Worm (Caenorhabditis elegans) whole organism, L2 larva: ENCODE measurements around the gene R13D11.4.
A peak's percentile ranks its signal among the peaks of the same experiment; 100 is the strongest.

Experiments
- F13H6.1 ChIP-seq: sonication (generic microtip); optimal IDR thresholded peaks from 2 replicates; lab custom pipeline; 2016; ENCODE audit warnings: missing genetic modification characterization, missing compliant biosample characterization
- R02D3.7 ChIP-seq: fragments of 150-350 bp; optimal IDR thresholded peaks from 2 replicates; lab custom pipeline; 2014; ENCODE audit warnings: missing biosample characterization, missing genetic modification characterization
- aly-2 ChIP-seq: fragments of 150-350 bp; optimal IDR thresholded peaks from 2 replicates; lab custom pipeline; 2014; ENCODE audit warnings: missing biosample characterization, missing genetic modification characterization
- ama-1 ChIP-seq: fragments of 150-350 bp; optimal IDR thresholded peaks from 2 replicates; lab custom pipeline; 2018; ENCODE audit warnings: inconsistent platforms
- blmp-1 ChIP-seq: sonication (generic microtip); optimal IDR thresholded peaks from 2 replicates; lab custom pipeline; 2017; ENCODE audit warnings: missing genetic modification characterization, mild to moderate bottlenecking, missing compliant biosample characterization, antibody characterized with exemption, moderate library complexity; ENCODE audit not compliant: insufficient read depth
- ceh-16 ChIP-seq: fragments of 150-350 bp; optimal IDR thresholded peaks from 2 replicates; lab custom pipeline; 2014; ENCODE audit warnings: missing biosample characterization, missing genetic modification characterization
- ceh-82 ChIP-seq: fragments of 150-350 bp; optimal IDR thresholded peaks from 2 replicates; lab custom pipeline; 2014; ENCODE audit warnings: missing biosample characterization, missing genetic modification characterization
- crh-2 ChIP-seq: sonication (generic microtip); optimal IDR thresholded peaks from 2 replicates; lab custom pipeline; 2017; ENCODE audit warnings: missing biosample characterization, missing genetic modification characterization
- dmd-4 ChIP-seq: sonication (generic microtip); optimal IDR thresholded peaks from 2 replicates; lab custom pipeline; 2017; ENCODE audit warnings: missing biosample characterization, missing genetic modification characterization
- egl-27 ChIP-seq: sonication (generic microtip); optimal IDR thresholded peaks from 3 replicates; lab custom pipeline; 2017; ENCODE audit warnings: missing biosample characterization, missing genetic modification reagents, missing genetic modification characterization
- fos-1 ChIP-seq: fragments of 150-350 bp; optimal IDR thresholded peaks from 2 replicates; lab custom pipeline; 2014; ENCODE audit warnings: missing biosample characterization, missing genetic modification characterization
- gmeb-1 ChIP-seq: fragments of 150-350 bp; optimal IDR thresholded peaks from 2 replicates; lab custom pipeline; 2014; ENCODE audit warnings: missing biosample characterization, missing genetic modification characterization
- lin-11 ChIP-seq: fragments of 150-350 bp; sonication (generic microtip); optimal IDR thresholded peaks from 2 replicates; lab custom pipeline; 2014; ENCODE audit warnings: missing biosample characterization, missing genetic modification characterization, inconsistent platforms, mixed read lengths
- lsy-2 ChIP-seq, 2 experiments: fragments of 150-350 bp in 1 of 2; sonication (generic microtip) in 1 of 2; optimal IDR thresholded peaks; 2 replicates each; lab custom pipeline; 2014 to 2017; ENCODE audit warnings: missing biosample characterization in 2 of 2, missing genetic modification characterization in 2 of 2
- mab-5 ChIP-seq: fragments of 150-350 bp; optimal IDR thresholded peaks from 2 replicates; lab custom pipeline; 2014; ENCODE audit warnings: missing biosample characterization, missing genetic modification characterization
- mbf-1 ChIP-seq: sonication (generic microtip); optimal IDR thresholded peaks from 2 replicates; lab custom pipeline; 2017; ENCODE audit warnings: missing biosample characterization, missing genetic modification characterization
- mdl-1 ChIP-seq, 2 experiments: fragments of 150-350 bp in 1 of 2; sonication (generic microtip) in 1 of 2; optimal IDR thresholded peaks; 2 replicates each; lab custom pipeline; 2017; ENCODE audit warnings: missing biosample characterization in 2 of 2, missing genetic modification characterization in 2 of 2
- nhr-10 ChIP-seq: sonication (generic microtip); optimal IDR thresholded peaks from 2 replicates; lab custom pipeline; 2017; ENCODE audit warnings: missing biosample characterization, missing genetic modification characterization
- nhr-12 ChIP-seq: fragments of 150-350 bp; optimal IDR thresholded peaks from 2 replicates; lab custom pipeline; 2014; ENCODE audit warnings: missing biosample characterization, missing genetic modification characterization
- nhr-129 ChIP-seq: fragments of 150-350 bp; optimal IDR thresholded peaks from 2 replicates; lab custom pipeline; 2014; ENCODE audit warnings: missing biosample characterization, missing genetic modification characterization
- nhr-21 ChIP-seq: fragments of 150-350 bp; optimal IDR thresholded peaks from 2 replicates; lab custom pipeline; 2014; ENCODE audit warnings: missing biosample characterization, missing genetic modification characterization
- nhr-23 ChIP-seq: fragments of 150-350 bp; optimal IDR thresholded peaks from 2 replicates; lab custom pipeline; 2014; ENCODE audit warnings: missing biosample characterization, missing genetic modification reagents, missing genetic modification characterization
- nhr-237 ChIP-seq: fragments of 150-350 bp; optimal IDR thresholded peaks from 2 replicates; lab custom pipeline; 2014; ENCODE audit warnings: missing biosample characterization, missing genetic modification characterization
- nhr-25 ChIP-seq: fragments of 150-350 bp; sonication (generic microtip); optimal IDR thresholded peaks from 3 replicates; lab custom pipeline; 2014; ENCODE audit warnings: missing biosample characterization, missing genetic modification characterization
- nhr-6 ChIP-seq: fragments of 150-350 bp; optimal IDR thresholded peaks from 2 replicates; lab custom pipeline; 2014; ENCODE audit warnings: missing biosample characterization, missing genetic modification characterization
- nhr-77 ChIP-seq: fragments of 150-350 bp; optimal IDR thresholded peaks from 2 replicates; lab custom pipeline; 2014; ENCODE audit warnings: missing biosample characterization, missing genetic modification characterization
- sem-4 ChIP-seq: fragments of 150-350 bp; optimal IDR thresholded peaks from 2 replicates; lab custom pipeline; 2014; ENCODE audit warnings: missing biosample characterization, missing genetic modification reagents, missing genetic modification characterization
- sma-3 ChIP-seq: sonication (generic microtip); optimal IDR thresholded peaks from 2 replicates; lab custom pipeline; 2016; ENCODE audit warnings: missing genetic modification reagents, missing genetic modification characterization, missing compliant biosample characterization
- sma-9 ChIP-seq, 2 experiments: fragments of 150-350 bp in 1 of 2; sonication (generic microtip) in 1 of 2; optimal IDR thresholded peaks; 2 replicates each; lab custom pipeline; 2014 to 2016; ENCODE audit warnings: missing genetic modification characterization in 2 of 2, mild to moderate bottlenecking in 1 of 2, missing biosample characterization in 1 of 2, missing compliant biosample characterization in 1 of 2, missing genetic modification reagents in 1 of 2, moderate library complexity in 1 of 2
- unc-39 ChIP-seq: fragments of 150-350 bp; optimal IDR thresholded peaks from 2 replicates; lab custom pipeline; 2014; ENCODE audit warnings: missing biosample characterization, missing genetic modification characterization
- unc-62 ChIP-seq: fragments of 150-350 bp; optimal IDR thresholded peaks from 2 replicates; lab custom pipeline; 2014; ENCODE audit warnings: missing biosample characterization, missing genetic modification reagents, missing genetic modification characterization
- zag-1 ChIP-seq: fragments of 150-350 bp; optimal IDR thresholded peaks from 2 replicates; lab custom pipeline; 2014; ENCODE audit warnings: missing biosample characterization, missing genetic modification characterization
- ztf-1 ChIP-seq: fragments of 200-800 bp; sonication (Bioruptor generic); conservative IDR thresholded peaks from 2 replicates; pipeline ENCODE4 v1.3.6; 2022; ENCODE audit warnings: missing genetic modification characterization, missing compliant biosample characterization

The R13D11.4 gene

DNA sequence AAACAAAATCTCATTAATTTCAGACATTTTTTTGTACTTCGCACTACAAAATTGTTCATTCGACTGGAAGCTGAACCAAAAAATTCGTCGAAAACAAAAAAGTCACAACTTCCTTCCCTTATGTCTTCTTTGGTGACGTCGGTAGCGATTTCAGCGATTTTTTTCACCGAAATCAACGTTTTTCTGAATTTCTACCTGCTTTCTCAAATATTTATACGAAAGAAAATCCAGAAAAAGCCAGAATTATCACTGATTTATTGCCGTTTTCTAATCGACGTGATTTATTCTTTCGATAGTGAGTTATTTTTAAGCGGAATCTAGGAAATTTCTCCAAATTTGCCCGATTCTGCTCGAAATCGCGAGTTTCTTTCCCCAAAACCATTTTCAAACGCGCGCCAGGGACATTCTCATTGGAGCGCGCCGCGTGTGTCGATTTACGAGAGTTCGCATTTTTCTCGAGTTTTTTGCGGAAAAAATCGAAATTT is 35.7 kb upstream of the R13D11.4 start, which contains the start of gene srbc-58 (continued):
- TF ChIP-seq nhr-25 (tag; lab: Kevin White, UChicago): no peak
- peak; percentile 70 for TF ChIP-seq ama-1
- TF ChIP-seq mbf-1 (tag; lab: Kevin White, UChicago): no peak
- no peak for TF ChIP-seq sem-4 (tag; lab: Kevin White, UChicago)
- TF ChIP-seq nhr-10 (tag; lab: Kevin White, UChicago): no peak
- TF ChIP-seq nhr-21 (tag; lab: Kevin White, UChicago): no peak
- TF ChIP-seq egl-27 (tag; lab: Kevin White, UChicago): no peak
- TF ChIP-seq blmp-1: no peak
- TF ChIP-seq unc-39 (tag; lab: Kevin White, UChicago): no peak
- no peak for TF ChIP-seq nhr-237 (tag; lab: Kevin White, UChicago)
- TF ChIP-seq dmd-4: no peak
- no peak for TF ChIP-seq nhr-77
- TF ChIP-seq crh-2 (tag; lab: Kevin White, UChicago): peak; percentile 27
- no peak for TF ChIP-seq aly-2
- TF ChIP-seq mdl-1 (tag; optimal IDR thresholded peaks at IDR 0.05; lab: Kevin White, UChicago): no peak
- TF ChIP-seq nhr-6 (tag; lab: Kevin White, UChicago): no peak

DNA sequence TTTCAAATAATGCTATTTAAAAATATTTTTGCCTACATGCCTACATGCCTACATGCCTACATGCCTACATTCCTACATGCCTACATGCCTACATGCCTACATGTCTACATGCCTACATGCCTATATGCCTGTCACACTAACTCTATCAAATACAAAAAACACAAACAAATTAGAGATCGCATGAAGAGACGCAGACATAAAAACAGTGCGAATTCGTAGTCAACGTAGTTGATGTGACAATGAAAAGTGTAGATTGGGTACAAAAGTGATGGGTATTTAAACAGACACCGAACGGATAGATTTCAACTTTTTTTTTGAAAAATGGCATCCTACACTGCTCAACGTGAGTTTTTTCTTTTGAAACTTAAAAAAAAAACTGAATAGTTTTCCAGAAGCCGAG is 33.3 kb upstream of the R13D11.4 start, which contains the start of gene R09E12.9:
TSS of gene R09E12.9 (plus strand) at position 316 of the 400 bp plus-strand sequence.
- TF ChIP-seq nhr-25 (tag; lab: Kevin White, UChicago) (peak; percentile 10), nhr-21 (tag; lab: Kevin White, UChicago) (peak; percentile 24), ceh-82 (tag; lab: Kevin White, UChicago) (no peak), mab-5 (no peak), sma-9 (GFP tag; optimal IDR thresholded peaks at IDR 0.05; lab: Kevin White, UChicago) (no peak), sma-9 (tag; optimal IDR thresholded peaks at IDR 0.05; lab: Kevin White, UChicago) (no peak), nhr-23 (tag; lab: Kevin White, UChicago) (no peak), aly-2 (no peak), lin-11 (tag; lab: Kevin White, UChicago) (no peak), lsy-2 (tag; optimal IDR thresholded peaks at IDR 0.05; lab: Kevin White, UChicago) (peak in 1 of 2 experiments; percentile 26), zag-1 (no peak), mbf-1 (tag; lab: Kevin White, UChicago) (no peak), F13H6.1 (no peak), ceh-16 (tag; lab: Kevin White, UChicago) (no peak), R02D3.7 (no peak), nhr-237 (tag; lab: Kevin White, UChicago) (peak; percentile 15), sma-3 (GFP tag; lab: Kevin White, UChicago) (peak; percentile 0), nhr-77 (peak; percentile 95)

DNA sequence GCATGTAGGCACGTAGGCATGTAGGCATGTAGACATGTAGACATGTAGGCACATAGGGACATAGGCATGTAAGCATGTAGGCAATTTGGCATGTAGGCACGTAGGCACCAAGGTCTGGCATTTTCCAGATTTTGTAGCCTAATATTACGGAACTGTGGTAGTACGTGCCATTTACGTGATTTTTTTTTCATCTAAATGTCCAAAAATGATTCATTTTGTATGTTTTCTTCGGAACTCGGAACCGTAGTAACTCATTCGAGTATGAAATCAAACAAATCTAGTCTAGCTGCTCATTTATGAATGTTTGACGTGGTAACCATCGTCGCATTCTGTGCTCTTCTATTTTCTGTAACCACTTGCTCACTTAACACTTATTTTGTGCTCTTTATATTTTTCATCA is 32.3 kb upstream of the R13D11.4 start, which contains the start of gene srbc-59:
TSS of gene srbc-59 (plus strand) at position 301 of the 400 bp plus-strand sequence.
- TF ChIP-seq fos-1: no peak
- TF ChIP-seq egl-27 (tag; lab: Kevin White, UChicago): no peak
- no peak for TF ChIP-seq ceh-16 (tag; lab: Kevin White, UChicago)
- TF ChIP-seq F13H6.1: no peak
- TF ChIP-seq nhr-23 (tag; lab: Kevin White, UChicago): no peak
- TF ChIP-seq R02D3.7: no peak
- TF ChIP-seq nhr-129: no peak
- no peak for TF ChIP-seq zag-1
- no peak for TF ChIP-seq nhr-77
- TF ChIP-seq gmeb-1 (tag; lab: Kevin White, UChicago): no peak
- no peak for TF ChIP-seq unc-62
- no peak for TF ChIP-seq ztf-1 (GFP tag; lab: Robert Waterston, UW)
- TF ChIP-seq lsy-2 (tag; optimal IDR thresholded peaks at IDR 0.05; lab: Kevin White, UChicago): no peak
- TF ChIP-seq dmd-4: no peak
- no peak for TF ChIP-seq mbf-1 (tag; lab: Kevin White, UChicago)

DNA sequence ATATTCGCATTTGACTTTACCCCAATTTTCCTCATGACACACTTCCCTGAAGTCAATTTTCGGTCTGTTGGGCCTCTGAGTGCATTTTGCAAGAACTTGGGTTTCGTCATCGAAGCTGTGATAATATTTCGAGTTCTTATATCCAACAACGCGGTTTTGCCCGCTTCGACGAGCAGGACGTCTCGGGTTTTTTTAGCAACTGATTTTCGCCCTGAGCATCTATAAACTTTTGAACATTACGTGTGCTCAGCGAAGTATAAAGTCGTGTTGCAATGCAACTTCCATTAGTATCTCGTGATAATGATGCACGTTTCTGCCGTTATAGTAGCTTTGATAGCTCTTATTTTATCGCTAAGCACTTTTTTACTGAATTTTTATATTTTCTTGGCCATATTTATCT is 30.6 kb upstream of the R13D11.4 start, which contains the start of gene srbc-60:
TSS of gene srbc-60 (plus strand) at position 301 of the 400 bp plus-strand sequence.
- TF ChIP-seq lsy-2 (tag; optimal IDR thresholded peaks at IDR 0.05; lab: Kevin White, UChicago): no peak

DNA sequence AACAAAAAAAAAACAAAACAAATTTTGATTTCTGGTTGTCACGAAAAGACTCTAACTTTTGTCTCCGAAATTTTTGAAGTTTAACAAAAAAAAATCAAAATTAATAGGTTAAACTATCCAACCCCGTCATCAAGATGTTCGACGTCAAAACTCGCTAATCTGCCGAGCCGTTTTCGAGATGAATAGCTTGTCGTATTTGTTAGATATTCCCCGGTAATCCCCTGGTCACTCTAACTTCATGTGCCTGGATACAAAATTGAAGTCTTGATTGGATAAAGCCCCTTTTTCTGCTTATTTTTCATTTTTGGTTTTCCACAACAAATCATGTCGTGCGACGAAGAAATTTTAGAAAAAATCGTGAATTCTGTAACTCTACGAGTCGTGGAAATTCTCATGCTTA is 28.2 kb upstream of the R13D11.4 start, which contains the start of gene srab-16:
TSS of gene srab-16 (plus strand) at position 301 of the 400 bp plus-strand sequence.
- TF ChIP-seq nhr-12: no peak
